Fruit fly (Drosophila melanogaster): ENCODE data around the gene tth.

DNA sequence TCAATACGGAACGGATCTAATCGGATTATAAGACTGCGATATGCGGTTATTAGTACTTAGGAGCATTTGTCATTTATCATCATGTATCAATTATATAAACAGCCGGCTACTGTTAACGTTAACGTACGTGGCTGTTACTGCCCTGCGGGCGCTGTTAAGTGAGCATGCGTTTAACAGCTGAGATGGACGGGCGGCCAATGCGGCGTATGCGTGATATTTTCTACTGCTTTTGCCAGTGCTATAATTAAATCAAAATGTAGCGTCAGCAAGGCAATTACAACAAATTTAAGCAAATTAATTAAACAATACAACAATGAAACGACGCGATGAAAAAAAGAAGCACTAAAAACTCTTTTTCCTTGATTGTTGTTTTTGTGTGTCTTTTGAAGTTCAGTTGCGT is 21.2 kb upstream of the tth start:
- TF ChIP-seq CG16779 (tag; optimal IDR thresholded peaks at IDR 0.05) (no peak), Sox15 (GFP tag; optimal IDR thresholded peaks at IDR 0.05) (no peak), Eip93F (GFP tag; optimal IDR thresholded peaks at IDR 0.05) (no peak), CG1621 (tag; optimal IDR thresholded peaks at IDR 0.05) (no peak), eg (GFP tag; IDR thresholded peaks at IDR 0.05) (no peak), OdsH (GFP tag; optimal IDR thresholded peaks at IDR 0.05) (no peak), CG4318 (GFP tag; optimal IDR thresholded peaks at IDR 0.05) (no peak)

Measured in whole organism, prepupa.